Worm (Caenorhabditis elegans) whole organism, L4 larva: Measurements from ENCODE around the gene srt-28.

ENCODE experiments used
- R02D3.7 ChIP-seq: fragments of 150-350 bp; sonication (generic microtip); optimal IDR thresholded peaks from 3 replicates; lab custom pipeline; 2014; ENCODE audit warnings: missing biosample characterization, missing genetic modification characterization
- Y105C5A.15 ChIP-seq: fragments of 200-800 bp; sonication (Bioruptor generic); IDR thresholded peaks from 2 replicates; pipeline ENCODE4 v1.3.6; 2022; ENCODE audit warnings: missing genetic modification characterization, missing compliant biosample characterization
- Y75B8A.6 ChIP-seq: fragments of 200-800 bp; sonication (Bioruptor generic); IDR thresholded peaks from 2 replicates; pipeline ENCODE4 v1.3.6; 2022; ENCODE audit warnings: missing genetic modification reagents, missing genetic modification characterization, missing compliant biosample characterization
- ZK546.5 ChIP-seq, 2 experiments: sonication (generic microtip); optimal IDR thresholded peaks; 2 replicates each; lab custom pipeline; 2017; ENCODE audit warnings: missing biosample characterization in 2 of 2, missing genetic modification characterization in 2 of 2
- ctbp-1 ChIP-seq: fragments of 200-800 bp; sonication (Bioruptor generic); IDR thresholded peaks from 2 replicates; pipeline ENCODE4 v1.3.6; 2022; ENCODE audit warnings: missing genetic modification reagents, missing genetic modification characterization, missing compliant biosample characterization
- hif-1 ChIP-seq, 2 experiments: sonication (generic microtip); optimal IDR thresholded peaks; 2 replicates each; lab custom pipeline; 2016 to 2017; ENCODE audit warnings: missing compliant biosample characterization in 2 of 2, missing genetic modification characterization in 2 of 2, missing genetic modification reagents in 2 of 2, missing genotype in 2 of 2, mild to moderate bottlenecking in 1 of 2
- lim-7 ChIP-seq: fragments of 200-800 bp; sonication (Bioruptor generic); IDR thresholded peaks from 2 replicates; pipeline ENCODE4 v1.3.6; 2022; ENCODE audit warnings: missing genetic modification characterization, missing compliant biosample characterization
- nhr-25 ChIP-seq: sonication (generic microtip); optimal IDR thresholded peaks from 2 replicates; lab custom pipeline; 2017; ENCODE audit warnings: missing genetic modification characterization, mild to moderate bottlenecking, missing compliant biosample characterization, antibody characterized with exemption, moderate library complexity, borderline replicate concordance; ENCODE audit not compliant: insufficient read depth
- nhr-28 ChIP-seq: fragments of 150-350 bp; optimal IDR thresholded peaks from 2 replicates; lab custom pipeline; 2014; ENCODE audit warnings: missing biosample characterization, missing genetic modification characterization
- nhr-76 ChIP-seq: fragments of 150-350 bp; optimal IDR thresholded peaks from 2 replicates; lab custom pipeline; 2014; ENCODE audit warnings: missing biosample characterization, missing genetic modification characterization
- php-3 ChIP-seq: fragments of 200-800 bp; sonication (Bioruptor generic); IDR thresholded peaks from 2 replicates; pipeline ENCODE4 v1.3.6; 2022; ENCODE audit warnings: missing genetic modification reagents, missing genetic modification characterization, missing compliant biosample characterization
- snpc-4 ChIP-seq: fragments of 150-350 bp; optimal IDR thresholded peaks from 2 replicates; lab custom pipeline; 2014; ENCODE audit warnings: missing biosample characterization, missing genetic modification characterization
- spr-1 ChIP-seq: sonication (generic microtip); optimal IDR thresholded peaks from 2 replicates; lab custom pipeline; 2016; ENCODE audit warnings: mild to moderate bottlenecking, missing genetic modification characterization, missing compliant biosample characterization
- unc-130 ChIP-seq: sonication (generic microtip); optimal IDR thresholded peaks from 2 replicates; lab custom pipeline; 2016; ENCODE audit warnings: missing genetic modification reagents, missing genetic modification characterization, missing compliant biosample characterization

DNA sequence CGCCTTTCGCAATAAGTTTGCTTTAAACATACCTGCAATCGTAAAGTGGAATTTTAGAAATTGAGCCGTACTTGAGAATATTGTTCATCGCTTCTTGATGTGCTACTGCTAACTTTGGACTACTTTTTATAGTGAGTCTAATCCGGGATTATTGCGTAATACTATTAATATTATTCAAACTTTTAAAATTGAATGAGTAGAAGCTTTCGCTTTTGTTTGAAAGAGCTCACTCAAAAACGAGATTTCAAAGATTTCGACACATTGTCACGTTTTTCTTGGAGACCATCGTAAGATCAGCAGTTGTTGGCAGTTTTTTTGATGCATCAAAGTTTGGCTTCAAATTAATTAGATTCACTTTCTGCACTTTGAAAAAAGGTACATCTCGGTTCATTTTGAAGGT lies at the start of gene srt-28:
- TF ChIP-seq ctbp-1 = no peak
- TF ChIP-seq nhr-28 = no peak
- TF ChIP-seq unc-130 (GFP tag; lab: Kevin White, UChicago) = no peak
- no peak for TF ChIP-seq snpc-4
- TF ChIP-seq hif-1 (tag; optimal IDR thresholded peaks at IDR 0.05; lab: Kevin White, UChicago) = no peak
- no peak for TF ChIP-seq php-3 (GFP tag; lab: Robert Waterston, UW)
- no peak for TF ChIP-seq R02D3.7 (tag; lab: Kevin White, UChicago)
- no peak for TF ChIP-seq lim-7 (GFP tag; lab: Robert Waterston, UW)
- no peak for TF ChIP-seq Y105C5A.15 (GFP tag; lab: Robert Waterston, UW)
- TF ChIP-seq ZK546.5 (tag; optimal IDR thresholded peaks at IDR 0.05; lab: Kevin White, UChicago) = no peak
- no peak for TF ChIP-seq spr-1 (tag; lab: Kevin White, UChicago)
- TF ChIP-seq Y75B8A.6 (GFP tag; lab: Robert Waterston, UW) = no peak
- TF ChIP-seq nhr-76 (tag; lab: Kevin White, UChicago) = no peak
- TF ChIP-seq nhr-25 (tag; lab: Kevin White, UChicago) = no peak
